Comparison of ENCODE assay signal across 5 worm cellular contexts in the genomic region with DNA sequence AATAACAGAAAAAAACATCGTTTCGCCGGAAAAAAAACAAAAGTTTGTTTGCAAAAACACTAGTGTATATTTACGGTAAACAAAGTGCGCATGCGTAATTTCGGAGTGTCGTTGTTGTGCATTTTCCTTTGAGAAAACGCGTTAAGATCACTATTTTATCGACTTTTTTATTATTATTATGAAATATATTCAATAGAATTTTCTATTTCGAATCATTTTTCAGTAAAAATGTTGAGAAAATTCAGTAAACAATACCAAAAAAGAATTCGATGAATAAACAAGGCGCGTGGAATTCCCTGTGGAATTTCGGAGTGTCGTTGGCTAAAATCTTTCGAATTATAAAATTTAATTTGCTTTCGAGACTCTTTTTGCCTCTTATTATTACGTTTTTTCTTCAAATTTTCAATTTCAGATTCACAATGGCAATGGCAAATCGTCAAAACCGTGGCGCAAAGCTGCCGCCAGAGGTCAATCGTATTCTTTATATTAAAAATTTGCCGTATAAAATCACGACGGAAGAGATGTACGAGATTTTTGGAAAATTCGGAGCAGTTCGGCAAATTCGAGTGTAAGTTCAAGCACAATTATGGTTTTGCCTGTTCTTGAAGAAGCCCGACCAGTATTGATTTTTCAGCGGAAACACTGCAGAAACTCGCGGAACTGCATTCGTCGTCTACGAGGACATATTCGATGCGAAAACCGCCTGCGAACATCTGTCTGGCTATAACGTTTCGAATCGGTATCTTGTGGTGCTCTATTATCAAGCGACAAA.
A peak's percentile ranks its signal among the peaks of the same experiment; 100 is the strongest.
TF ChIP-seq lines count a peak whose summit lies in the region.

A gene (minus strand): TSS at position 36 of the 772 bp plus-strand sequence.
A gene (plus strand): TSS at position 413 of the 772 bp plus-strand sequence.

TF ChIP-seq in whole organism, L1 larva, 84 proteins besides CTCF, POLR2A, EP300 and RAD21 (continues in another document):
- TF ChIP-seq blmp-1 (tag; optimal IDR thresholded peaks at IDR 0.05; lab: Kevin White, UChicago) (peak; percentile 22), pag-3 (tag; optimal IDR thresholded peaks at IDR 0.05; lab: Kevin White, UChicago; ENCODE audit: borderline replicate concordance, insufficient read depth) (no peak), zag-1 (tag; optimal IDR thresholded peaks at IDR 0.05; lab: Kevin White, UChicago) (no peak), egl-13 (tag; optimal IDR thresholded peaks at IDR 0.05; lab: Kevin White, UChicago) (peak; percentile 55), egl-27 (tag; optimal IDR thresholded peaks at IDR 0.05; lab: Kevin White, UChicago) (no peak), lin-13 (GFP tag; optimal IDR thresholded peaks at IDR 0.05; lab: Kevin White, UChicago) (no peak), aly-2 (tag; optimal IDR thresholded peaks at IDR 0.05; lab: Kevin White, UChicago) (no peak), swsn-7 (tag; optimal IDR thresholded peaks at IDR 0.05; lab: Kevin White, UChicago) (peak; percentile 79), isw-1 (GFP tag; IDR thresholded peaks at IDR 0.05; lab: Robert Waterston, UW) (peak; percentile 79), unc-62 (GFP tag; optimal IDR thresholded peaks at IDR 0.05; lab: Kevin White, UChicago) (no peak), efl-1 (optimal IDR thresholded peaks at IDR 0.05; lab: Kevin White, UChicago) (peak; percentile 38 to 48), efl-1 (GFP tag; optimal IDR thresholded peaks at IDR 0.05 in 1 of 2; lab: Kevin White, UChicago) (peak; percentile 61 to 87), C04F5.9 (tag; optimal IDR thresholded peaks at IDR 0.05; lab: Kevin White, UChicago) (peak; percentile 54), F16B12.6 (tag; optimal IDR thresholded peaks at IDR 0.05; lab: Kevin White, UChicago) (peak; percentile 28), ceh-88 (GFP tag; IDR thresholded peaks at IDR 0.05; lab: Robert Waterston, UW) (peak; percentile 67), nhr-237 (tag; optimal IDR thresholded peaks at IDR 0.05; lab: Kevin White, UChicago) (no peak)

TF ChIP-seq in whole organism, L3 larva, 47 proteins besides CTCF, POLR2A, EP300 and RAD21:
- peak; percentile 30 for TF ChIP-seq elt-2 (tag; optimal IDR thresholded peaks at IDR 0.05; lab: Kevin White, UChicago)
- peak; percentile 45 for TF ChIP-seq nhr-23 (tag; optimal IDR thresholded peaks at IDR 0.05; lab: Kevin White, UChicago)
- TF ChIP-seq nhr-77 (tag; optimal IDR thresholded peaks at IDR 0.05; lab: Kevin White, UChicago) = no peak
- peak; percentile 28 for TF ChIP-seq snpc-4 (tag; optimal IDR thresholded peaks at IDR 0.05; lab: Kevin White, UChicago)
- peak; percentile 70 for TF ChIP-seq hmg-11 (tag; optimal IDR thresholded peaks at IDR 0.05; lab: Kevin White, UChicago)
- TF ChIP-seq lin-15B (tag; optimal IDR thresholded peaks at IDR 0.05; lab: Kevin White, UChicago) = peak; percentile 73
- no peak for TF ChIP-seq pqm-1 (tag; optimal IDR thresholded peaks at IDR 0.05; lab: Kevin White, UChicago)
- peak; percentile 95 for TF ChIP-seq R02D3.7 (tag; optimal IDR thresholded peaks at IDR 0.05; lab: Kevin White, UChicago)
- peak; percentile 37 for TF ChIP-seq skn-1 (tag; optimal IDR thresholded peaks at IDR 0.05; lab: Kevin White, UChicago)
- no peak for TF ChIP-seq sea-2 (GFP tag; optimal IDR thresholded peaks at IDR 0.05; lab: Kevin White, UChicago)
- peak; percentile 43 for TF ChIP-seq nfya-1 (tag; optimal IDR thresholded peaks at IDR 0.05; lab: Kevin White, UChicago; ENCODE audit: insufficient read depth)
- TF ChIP-seq pha-4 (tag; optimal IDR thresholded peaks at IDR 0.05; lab: Kevin White, UChicago) = peak; percentile 66
- no peak for TF ChIP-seq tbx-2 (tag; optimal IDR thresholded peaks at IDR 0.05; lab: Kevin White, UChicago)
- TF ChIP-seq ceh-16 (tag; optimal IDR thresholded peaks at IDR 0.05; lab: Kevin White, UChicago) = no peak

TF ChIP-seq in whole organism, early embryonic, 17 proteins besides CTCF, POLR2A, EP300 and RAD21:
- no peak for TF ChIP-seq ceh-13 (GFP tag; optimal IDR thresholded peaks at IDR 0.05; lab: Kevin White, UChicago)
- peak; percentile 40 for TF ChIP-seq hmbx-1 (tag; optimal IDR thresholded peaks at IDR 0.05; lab: Kevin White, UChicago)
- peak; percentile 69 for TF ChIP-seq F13C5.2 (tag; optimal IDR thresholded peaks at IDR 0.05; lab: Kevin White, UChicago)
- TF ChIP-seq tra-4 (tag; optimal IDR thresholded peaks at IDR 0.05; lab: Kevin White, UChicago) = no peak
- TF ChIP-seq tbx-37 (GFP tag; conservative IDR thresholded peaks at IDR 0.05; lab: Robert Waterston, UW) = no peak
TF ChIP-seq in whole organism, early embryonic: peak in this region for 2.

TF ChIP-seq in whole organism, midembryonic, 9 proteins besides CTCF, POLR2A, EP300 and RAD21:
- TF ChIP-seq cog-1 (tag; optimal IDR thresholded peaks at IDR 0.05; lab: Kevin White, UChicago) (peak; percentile 13), flt-1 (GFP tag; IDR thresholded peaks at IDR 0.05; lab: Robert Waterston, UW) (no peak), klf-2 (GFP tag; conservative IDR thresholded peaks at IDR 0.05; lab: Robert Waterston, UW) (no peak), tab-1 (GFP tag; IDR thresholded peaks at IDR 0.05; lab: Robert Waterston, UW) (no peak), T22C8.4 (GFP tag; IDR thresholded peaks at IDR 0.05; lab: Robert Waterston, UW) (peak; percentile 28; the same call in 1 of the 2 replicates)

TF ChIP-seq in whole organism, young adult, 124 proteins besides CTCF, POLR2A, EP300 and RAD21:
- no peak for TF ChIP-seq die-1 (tag; optimal IDR thresholded peaks at IDR 0.05; lab: Kevin White, UChicago)
- TF ChIP-seq lin-40 (tag; optimal IDR thresholded peaks at IDR 0.05; lab: Kevin White, UChicago) = peak; percentile 58
- TF ChIP-seq attf-5 (GFP tag; optimal IDR thresholded peaks at IDR 0.05; lab: Kevin White, UChicago) = peak; percentile 25
- TF ChIP-seq attf-3 (GFP tag; conservative IDR thresholded peaks at IDR 0.05; lab: Robert Waterston, UW) = peak; percentile 98
